Fruit fly (Drosophila melanogaster): Measurements from ENCODE around the gene Or98b.

The Or98b gene

DNA sequence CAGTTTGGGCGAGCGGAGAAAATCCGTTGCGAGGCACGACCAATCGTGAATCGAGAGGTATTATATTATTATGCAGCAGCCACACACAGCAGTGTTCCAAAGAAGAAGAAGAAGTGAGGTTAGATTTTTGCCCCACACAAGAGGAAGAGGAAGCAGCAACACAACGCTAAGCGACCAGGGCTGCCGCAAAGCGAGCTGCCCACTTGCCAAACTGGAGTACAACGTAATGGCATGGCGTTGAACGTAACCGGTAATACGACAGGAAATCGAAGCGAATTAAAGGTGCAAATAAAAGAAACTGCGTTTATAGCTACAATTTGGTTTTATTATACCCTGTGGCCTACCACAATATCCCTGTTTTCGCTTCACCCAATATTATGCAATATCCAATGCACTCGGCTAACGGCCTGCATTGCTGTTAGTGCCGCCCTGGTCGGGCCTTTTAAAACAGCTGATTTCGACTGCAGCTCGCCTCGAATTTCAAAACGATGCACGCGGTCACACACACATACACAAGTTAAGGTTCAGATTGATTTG lies 16.5 kb upstream of the Or98b start (continued):
- TF ChIP-seq Kr (GFP tag; optimal IDR thresholded peaks at IDR 0.05) (no peak), en (GFP tag; optimal IDR thresholded peaks at IDR 0.05) (peak; percentile 78), peb (GFP tag; IDR thresholded peaks at IDR 0.05) (peak; percentile 63), Fer1 (GFP tag; optimal IDR thresholded peaks at IDR 0.05) (peak; percentile 73), Ptx1 (GFP tag; IDR thresholded peaks at IDR 0.05) (peak; percentile 74), chinmo (GFP tag; IDR thresholded peaks at IDR 0.05; ENCODE audit: partially characterized antibody) (peak; percentile 92; the same call in 3 of the 4 replicates), bsh (GFP tag; optimal IDR thresholded peaks at IDR 0.05) (peak in 1 of 2 experiments; percentile 70), CG10209 (GFP tag; optimal IDR thresholded peaks at IDR 0.05) (peak; percentile 78), CG11456 (GFP tag; IDR thresholded peaks at IDR 0.05) (peak; percentile 74; the same call in 2 of the 3 replicates), HLH3B (GFP tag; IDR thresholded peaks at IDR 0.05) (peak; percentile 65), ara (GFP tag; IDR thresholded peaks at IDR 0.05) (peak; percentile 64), Hr78 (GFP tag; optimal IDR thresholded peaks at IDR 0.05) (peak in 1 of 2 experiments; percentile 24), CG8765 (GFP tag; IDR thresholded peaks at IDR 0.05) (peak; percentile 42; the same call in 1 of the 2 replicates), chm (GFP tag; IDR thresholded peaks at IDR 0.05) (peak; percentile 78), Atf3 (GFP tag; optimal IDR thresholded peaks at IDR 0.05) (peak; percentile 71), Hr39 (optimal IDR thresholded peaks at IDR 0.05) (no peak), ATbp (GFP tag; optimal IDR thresholded peaks at IDR 0.05) (peak; percentile 39), CG3065 (GFP tag; optimal IDR thresholded peaks at IDR 0.05) (peak; percentile 52), CG2116 (GFP tag; optimal IDR thresholded peaks at IDR 0.05) (peak; percentile 74), CG6654 (GFP tag; optimal IDR thresholded peaks at IDR 0.05) (peak; percentile 47), jing (GFP tag; optimal IDR thresholded peaks at IDR 0.05) (peak; percentile 38), CG7786 (GFP tag; optimal IDR thresholded peaks at IDR 0.05) (peak; percentile 73), stc (GFP tag; IDR thresholded peaks at IDR 0.05) (0 out of 2 replicates have a peak, but pooled peaks have one; percentile 38), CG17802 (tag; optimal IDR thresholded peaks at IDR 0.05) (no peak), CG13775 (GFP tag; optimal IDR thresholded peaks at IDR 0.05) (peak; percentile 83), CG17912 (GFP tag; optimal IDR thresholded peaks at IDR 0.05) (peak; percentile 28), CG6813 (GFP tag; optimal IDR thresholded peaks at IDR 0.05) (peak; percentile 81), dimm (GFP tag; IDR thresholded peaks at IDR 0.05) (no peak), CG33557 (GFP tag; optimal IDR thresholded peaks at IDR 0.05) (peak; percentile 87), Dbx (GFP tag; IDR thresholded peaks at IDR 0.05) (peak; percentile 70; the same call in 2 of the 3 replicates), so (GFP tag; IDR thresholded peaks at IDR 0.05) (no peak; the same call in 2 of the 3 replicates), fru (optimal IDR thresholded peaks at IDR 0.05) (peak; percentile 24), fd96Cb (tag; optimal IDR thresholded peaks at IDR 0.05) (peak; percentile 53), gce (GFP tag; IDR thresholded peaks at IDR 0.05) (peak; percentile 49; the same call in 1 of the 3 replicates), nerfin-2 (GFP tag; IDR thresholded peaks at IDR 0.05; ENCODE audit: partially characterized antibody) (no peak), sens (GFP tag) (peak; percentile 97), Sry-β (GFP tag; optimal IDR thresholded peaks at IDR 0.05) (no peak), tll (GFP tag; optimal IDR thresholded peaks at IDR 0.05) (no peak), CG15479 (GFP tag; optimal IDR thresholded peaks at IDR 0.05) (no peak), CG6272 (GFP tag; IDR thresholded peaks at IDR 0.05) (no peak), tin (GFP tag; optimal IDR thresholded peaks at IDR 0.05) (peak; percentile 68), Rfx (GFP tag; IDR thresholded peaks at IDR 0.05) (peak; percentile 77), maf-S (GFP tag; optimal IDR thresholded peaks at IDR 0.05) (peak; percentile 85), ab (GFP tag; optimal IDR thresholded peaks at IDR 0.05) (peak; percentile 52), shn (GFP tag; optimal IDR thresholded peaks at IDR 0.05) (peak; percentile 80), knrl (GFP tag; IDR thresholded peaks at IDR 0.05; ENCODE audit: partially characterized antibody) (peak; percentile 44; the same call in 2 of the 3 replicates), chif (GFP tag; optimal IDR thresholded peaks at IDR 0.05) (peak; percentile 77), CHES-1-like (GFP tag; optimal IDR thresholded peaks at IDR 0.05) (peak; percentile 85), lola (GFP tag; optimal IDR thresholded peaks at IDR 0.05) (peak in 1 of 3 experiments; percentile 84), Spps (tag; optimal IDR thresholded peaks at IDR 0.05) (peak; percentile 27)
